Worm (Caenorhabditis elegans) whole organism, L4/young adult: ENCODE results near the gene srbc-63.

Source experiments
- W03F9.2 ChIP-seq: fragments of 150-350 bp; optimal IDR thresholded peaks from 2 replicates; lab custom pipeline; 2014; ENCODE audit warnings: missing biosample characterization, missing genetic modification characterization
- dao-5 ChIP-seq: sonication (generic microtip); optimal IDR thresholded peaks from 2 replicates; lab custom pipeline; 2016; ENCODE audit warnings: missing genotype, missing genetic modification characterization, moderate library complexity, missing compliant biosample characterization
- him-1 ChIP-seq: sonication (generic microtip); optimal IDR thresholded peaks from 2 replicates; lab custom pipeline; 2016; ENCODE audit warnings: missing genotype, missing genetic modification reagents, missing genetic modification characterization, missing compliant biosample characterization

DNA sequence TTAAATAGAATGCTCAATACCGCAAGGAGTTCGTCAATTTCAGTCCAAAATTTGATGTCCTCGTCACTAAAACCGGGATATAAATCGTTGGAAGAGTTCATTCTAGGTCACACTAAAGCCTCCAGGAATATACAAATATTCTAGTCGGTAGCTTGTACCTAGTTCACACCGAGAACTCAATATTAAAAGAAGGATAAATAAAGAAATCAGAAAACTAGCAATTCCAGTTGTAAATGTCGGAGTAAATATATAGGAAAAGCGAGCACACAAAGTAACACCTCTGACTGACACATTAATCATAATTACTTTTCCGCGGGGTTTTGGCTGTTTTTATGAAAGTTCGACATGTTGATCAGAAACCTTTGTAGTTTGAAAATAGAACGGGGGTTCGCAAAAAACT, 38.9 kb upstream of the srbc-63 start, which contains the start of gene srw-33:
- TF ChIP-seq him-1 (tag; lab: Kevin White, UChicago) (no peak), W03F9.2 (no peak), dao-5 (no peak)
